Fruit fly (Drosophila melanogaster) Kc167 (cell line): Measurements from ENCODE around the gene orb.

Experiments
- Myc ChIP-seq: fragments of >200 bp; optimal IDR thresholded peaks from 2 replicates; lab custom pipeline; 2017; ENCODE audit warnings: missing external identifiers
- Sin3A ChIP-seq: fragments of >200 bp; optimal IDR thresholded peaks from 2 replicates; lab custom pipeline; 2018; ENCODE audit warnings: missing external identifiers
- psq ChIP-seq: fragments of >200 bp; optimal IDR thresholded peaks from 2 replicates; lab custom pipeline; 2017; ENCODE audit warnings: missing external identifiers

- TF ChIP-seq Myc (lab: Kevin White, UChicago) = no peak
- TF ChIP-seq psq (lab: Kevin White, UChicago) = no peak
- no peak for TF ChIP-seq Sin3A
Observed at dm6 chr3R:23221680-23222148, 58.9 kb downstream of the orb start.
